Worm (Caenorhabditis elegans) whole organism, L2 larva: ENCODE results near the gene nhr-67.

Source experiments
- ama-1 ChIP-seq: fragments of 150-350 bp; optimal IDR thresholded peaks from 2 replicates; lab custom pipeline; 2018; ENCODE audit warnings: inconsistent platforms
- elt-1 ChIP-seq: fragments of 150-350 bp; optimal IDR thresholded peaks from 2 replicates; lab custom pipeline; 2014; ENCODE audit warnings: missing biosample characterization, missing genetic modification characterization
- fos-1 ChIP-seq: fragments of 150-350 bp; optimal IDR thresholded peaks from 2 replicates; lab custom pipeline; 2014; ENCODE audit warnings: missing biosample characterization, missing genetic modification characterization
- gmeb-1 ChIP-seq: fragments of 150-350 bp; optimal IDR thresholded peaks from 2 replicates; lab custom pipeline; 2014; ENCODE audit warnings: missing biosample characterization, missing genetic modification characterization
- lin-39 ChIP-seq: fragments of 150-350 bp; optimal IDR thresholded peaks from 2 replicates; lab custom pipeline; 2014; ENCODE audit warnings: missing biosample characterization, missing genetic modification reagents, missing genetic modification characterization
- nhr-11 ChIP-seq: fragments of 150-350 bp; optimal IDR thresholded peaks from 2 replicates; lab custom pipeline; 2014; ENCODE audit warnings: missing biosample characterization, missing genetic modification characterization
- nhr-23 ChIP-seq: fragments of 150-350 bp; optimal IDR thresholded peaks from 2 replicates; lab custom pipeline; 2014; ENCODE audit warnings: missing biosample characterization, missing genetic modification reagents, missing genetic modification characterization
- nhr-237 ChIP-seq: fragments of 150-350 bp; optimal IDR thresholded peaks from 2 replicates; lab custom pipeline; 2014; ENCODE audit warnings: missing biosample characterization, missing genetic modification characterization
- nhr-6 ChIP-seq: fragments of 150-350 bp; optimal IDR thresholded peaks from 2 replicates; lab custom pipeline; 2014; ENCODE audit warnings: missing biosample characterization, missing genetic modification characterization
- unc-55 ChIP-seq: fragments of 150-350 bp; sonication (generic microtip); optimal IDR thresholded peaks from 3 replicates; lab custom pipeline; 2014; ENCODE audit warnings: missing biosample characterization, missing genetic modification reagents, missing genetic modification characterization
- unc-62 ChIP-seq: fragments of 150-350 bp; optimal IDR thresholded peaks from 2 replicates; lab custom pipeline; 2014; ENCODE audit warnings: missing biosample characterization, missing genetic modification reagents, missing genetic modification characterization

DNA sequence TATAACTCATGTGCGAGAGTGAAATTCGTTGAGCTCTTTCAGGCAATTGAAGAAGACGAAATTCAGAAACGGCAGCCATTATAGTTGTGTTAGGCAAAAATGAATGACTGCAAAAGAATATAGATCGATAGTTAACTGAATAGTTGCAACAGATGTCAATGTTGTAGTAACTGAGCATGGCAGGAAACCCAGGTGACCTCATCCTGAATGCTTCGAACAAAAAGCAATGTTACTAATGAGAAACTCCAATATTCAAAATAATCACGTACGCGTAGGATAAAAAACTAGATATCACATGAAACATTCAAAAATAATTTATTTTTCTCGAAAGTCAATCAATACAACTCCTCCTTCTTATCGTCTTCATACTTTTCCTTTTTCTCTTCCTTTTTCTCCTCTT lies 7.1 kb upstream of the nhr-67 start, which contains the start of gene fbxb-9:
- TF ChIP-seq nhr-23 (no peak), nhr-237 (tag; lab: Kevin White, UChicago) (no peak), nhr-11 (tag; lab: Kevin White, UChicago) (no peak), nhr-6 (tag; lab: Kevin White, UChicago) (no peak), elt-1 (tag; lab: Kevin White, UChicago) (no peak), fos-1 (no peak), unc-62 (GFP tag; lab: Kevin White, UChicago) (no peak), ama-1 (no peak), unc-55 (GFP tag; lab: Kevin White, UChicago) (no peak), gmeb-1 (tag; lab: Kevin White, UChicago) (no peak), lin-39 (no peak)
